Fruit fly (Drosophila melanogaster): ENCODE results near the gene CG9257.

Gene CG9257

dm6 chr2L:21149053-21149452, 46.5 kb downstream of the CG9257 start:
- TF ChIP-seq usp (GFP tag; optimal IDR thresholded peaks at IDR 0.05): no peak

dm6 chr2L:21153844-21154243, 51.3 kb downstream of the CG9257 start:
- TF ChIP-seq pan (optimal IDR thresholded peaks at IDR 0.05): no peak
- no peak for TF ChIP-seq usp (GFP tag; optimal IDR thresholded peaks at IDR 0.05)
- no peak for TF ChIP-seq psq (optimal IDR thresholded peaks at IDR 0.05)
